Worm (Caenorhabditis elegans): ENCODE measurements around the gene ugt-55.

DNA sequence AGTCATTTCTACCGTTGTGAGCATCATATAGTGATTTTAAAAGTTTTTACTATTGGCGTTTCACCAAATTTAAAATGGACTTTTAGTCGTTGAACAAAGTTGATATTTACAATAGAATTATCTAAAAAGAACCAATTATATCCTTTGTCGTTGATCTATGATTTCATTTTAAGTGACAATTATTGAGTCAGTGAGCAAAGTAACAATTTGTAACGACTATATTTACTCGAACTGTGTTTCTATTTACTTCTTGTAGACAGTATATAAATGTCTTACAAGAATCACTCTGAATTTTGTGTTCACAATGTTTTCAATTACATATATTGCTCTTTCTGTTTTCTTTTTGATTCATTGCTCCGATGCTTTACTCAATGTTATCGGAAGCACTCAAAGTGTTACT, 15.4 kb upstream of the ugt-55 start, which contains the start of gene ttr-22:
- TF ChIP-seq eyg-1 (tag; optimal IDR thresholded peaks at IDR 0.05) (no peak), ceh-9 (tag; optimal IDR thresholded peaks at IDR 0.05) (no peak), zip-5 (tag; optimal IDR thresholded peaks at IDR 0.05) (no peak), ceh-6 (GFP tag; optimal IDR thresholded peaks at IDR 0.05) (no peak), nhr-11 (tag; optimal IDR thresholded peaks at IDR 0.05) (no peak), pha-4 (tag; optimal IDR thresholded peaks at IDR 0.05) (no peak), pqm-1 (tag; optimal IDR thresholded peaks at IDR 0.05) (no peak), pha-2 (tag; optimal IDR thresholded peaks at IDR 0.05) (no peak), F13H6.1 (tag; optimal IDR thresholded peaks at IDR 0.05) (no peak), tbx-2 (tag; optimal IDR thresholded peaks at IDR 0.05) (no peak), tbx-7 (tag; optimal IDR thresholded peaks at IDR 0.05) (no peak), pros-1 (tag; optimal IDR thresholded peaks at IDR 0.05) (no peak), fkh-10 (GFP tag; optimal IDR thresholded peaks at IDR 0.05) (no peak), sdc-2 (tag; optimal IDR thresholded peaks at IDR 0.05) (no peak)

All from whole organism, late embryonic.